Worm (Caenorhabditis elegans) whole organism, young adult: Measurements from ENCODE around the gene oac-48.

Experiments used
- ama-1 ChIP-seq, 3 experiments: fragments of 150-350 bp in 1 of 3; sonication (generic microtip) in 2 of 3; optimal IDR thresholded peaks; 2 replicates each; lab custom pipeline; 2014 to 2018; ENCODE audit warnings: missing biosample characterization in 2 of 3, missing genetic modification characterization in 2 of 3, missing genetic modification reagents in 2 of 3
- atf-7 ChIP-seq: sonication (generic microtip); optimal IDR thresholded peaks from 2 replicates; lab custom pipeline; 2017; ENCODE audit warnings: mild to moderate bottlenecking, missing genetic modification characterization, missing compliant biosample characterization
- cebp-2 ChIP-seq: fragments of 200-800 bp; sonication (Bioruptor generic); IDR thresholded peaks from 2 replicates; pipeline ENCODE4 v1.3.6; 2022; ENCODE audit warnings: missing genetic modification characterization, missing compliant biosample characterization
- dpl-1 ChIP-seq: fragments of 150-350 bp; optimal IDR thresholded peaks from 2 replicates; lab custom pipeline; 2014; ENCODE audit warnings: missing biosample characterization, missing genetic modification reagents, missing genetic modification characterization
- egrh-3 ChIP-seq: fragments of 200-800 bp; sonication (Bioruptor generic); IDR thresholded peaks from 2 replicates; pipeline ENCODE4 v1.3.6; 2022; ENCODE audit warnings: missing genetic modification reagents, missing genetic modification characterization, missing compliant biosample characterization
- lin-54 ChIP-seq: fragments of 200-800 bp; sonication (Bioruptor generic); optimal IDR thresholded peaks from 2 replicates; lab custom pipeline; 2018; ENCODE audit warnings: mild to moderate bottlenecking, missing genetic modification characterization, missing compliant biosample characterization
- mel-28 ChIP-seq: sonication (generic microtip); optimal IDR thresholded peaks from 2 replicates; lab custom pipeline; 2016; ENCODE audit warnings: borderline replicate concordance, mild to moderate bottlenecking, missing genetic modification characterization, missing compliant biosample characterization
- pha-4 ChIP-seq: fragments of 150-350 bp; sonication (generic microtip); optimal IDR thresholded peaks from 2 replicates; lab custom pipeline; 2014; ENCODE audit warnings: missing biosample characterization, missing genetic modification reagents, missing genetic modification characterization
- rec-8 ChIP-seq, 2 experiments: sonication (generic microtip); optimal IDR thresholded peaks; 2 replicates each; lab custom pipeline; 2016; ENCODE audit warnings: mild to moderate bottlenecking in 2 of 2, missing genetic modification characterization in 2 of 2, missing genetic modification reagents in 2 of 2, missing genotype in 2 of 2, missing biosample characterization in 1 of 2, missing compliant biosample characterization in 1 of 2, moderate library complexity in 1 of 2
- snpc-4 ChIP-seq, 5 experiments: fragments of 150-350 bp in 1 of 5; sonication (generic microtip) in 4 of 5; optimal IDR thresholded peaks; 2 replicates each; lab custom pipeline; 2014 to 2018; ENCODE audit warnings: missing genetic modification characterization in 5 of 5, missing biosample characterization in 3 of 5, antibody characterized with exemption in 2 of 5, mild to moderate bottlenecking in 2 of 5, missing compliant biosample characterization in 2 of 5, missing genotype in 2 of 5, moderate library complexity in 2 of 5, missing genetic modification reagents in 1 of 5
- tbp1 ChIP-seq: fragments of 200-800 bp; sonication (Bioruptor generic); optimal IDR thresholded peaks from 2 replicates; lab custom pipeline; 2018; ENCODE audit warnings: mild to moderate bottlenecking, missing genetic modification characterization, missing compliant biosample characterization
- unc-130 ChIP-seq: sonication (generic microtip); optimal IDR thresholded peaks from 2 replicates; lab custom pipeline; 2016; ENCODE audit warnings: missing genetic modification reagents, missing genetic modification characterization, missing compliant biosample characterization
- zfh-2 ChIP-seq: fragments of 200-800 bp; sonication (Bioruptor generic); conservative IDR thresholded peaks from 2 replicates; pipeline ENCODE4 v1.3.6; 2022; ENCODE audit warnings: missing genetic modification reagents, missing genetic modification characterization, missing compliant biosample characterization

DNA sequence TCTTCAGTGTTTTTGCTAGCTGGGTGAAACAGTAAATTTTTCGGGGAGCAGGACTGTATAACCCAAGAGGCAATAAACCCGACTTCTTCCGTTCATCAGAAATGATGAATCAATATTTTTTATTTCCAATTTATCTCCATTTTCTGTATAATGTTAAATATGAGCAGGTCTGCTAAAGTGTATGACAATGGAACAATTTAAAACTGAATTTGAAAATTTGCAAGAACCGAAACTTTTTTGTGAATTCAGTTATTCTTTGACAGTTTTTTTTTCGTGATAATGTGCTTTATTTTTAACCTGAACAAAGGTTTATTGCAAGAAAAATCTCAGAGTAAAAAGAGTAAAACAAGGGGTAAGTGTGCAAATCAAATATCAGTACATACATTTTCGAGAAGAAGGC, 8.5 kb upstream of the oac-48 start:
- peak; percentile 41 for TF ChIP-seq snpc-4 (GFP tag; optimal IDR thresholded peaks at IDR 0.05; lab: Kevin White, UChicago)
- TF ChIP-seq snpc-4 (tag; optimal IDR thresholded peaks at IDR 0.05; lab: Kevin White, UChicago) = peak in 2 of 4 experiments; percentile 39 to 86
- peak; percentile 26 for TF ChIP-seq tbp1
- TF ChIP-seq mel-28 (tag; lab: Kevin White, UChicago) = no peak
- no peak for TF ChIP-seq lin-54 (GFP tag; lab: Kevin White, UChicago)
- TF ChIP-seq rec-8 (tag; optimal IDR thresholded peaks at IDR 0.05; lab: Kevin White, UChicago) = no peak
- no peak for TF ChIP-seq pha-4 (tag; lab: Kevin White, UChicago)
- no peak for TF ChIP-seq egrh-3 (GFP tag; lab: Robert Waterston, UW)
- no peak for TF ChIP-seq cebp-2
- no peak for TF ChIP-seq zfh-2 (GFP tag; lab: Robert Waterston, UW)
- TF ChIP-seq atf-7 (tag; lab: Kevin White, UChicago) = no peak
- no peak for TF ChIP-seq ama-1 (optimal IDR thresholded peaks at IDR 0.05; lab: Kevin White, UChicago)
- TF ChIP-seq ama-1 (GFP tag; optimal IDR thresholded peaks at IDR 0.05; lab: Kevin White, UChicago) = no peak
- no peak for TF ChIP-seq unc-130 (GFP tag; lab: Kevin White, UChicago)
- TF ChIP-seq dpl-1 (GFP tag; lab: Kevin White, UChicago) = no peak
